Worm (Caenorhabditis elegans) whole organism, young adult: ENCODE results near the gene C47D12.4.

Experiments
- B0019.2 ChIP-seq: fragments of 200-800 bp; sonication (Bioruptor generic); conservative IDR thresholded peaks from 2 replicates; pipeline ENCODE4 v1.3.6; 2022; ENCODE audit warnings: missing genetic modification reagents, missing genetic modification characterization, missing compliant biosample characterization
- B0035.1 ChIP-seq: sonication (generic microtip); optimal IDR thresholded peaks from 2 replicates; lab custom pipeline; 2016; ENCODE audit warnings: missing genetic modification characterization, mild to moderate bottlenecking, missing compliant biosample characterization, missing genotype, missing genetic modification reagents
- B0261.1 ChIP-seq: sonication (generic microtip); optimal IDR thresholded peaks from 2 replicates; lab custom pipeline; 2016; ENCODE audit warnings: mild to moderate bottlenecking, missing genetic modification characterization, moderate library complexity, missing compliant biosample characterization
- F22D6.2 ChIP-seq: sonication (generic microtip); optimal IDR thresholded peaks from 2 replicates; lab custom pipeline; 2016; ENCODE audit warnings: mild to moderate bottlenecking, missing genetic modification characterization, missing compliant biosample characterization
- F49E8.2 ChIP-seq: sonication (generic microtip); optimal IDR thresholded peaks from 3 replicates; lab custom pipeline; 2017; ENCODE audit warnings: missing genetic modification characterization, mild to moderate bottlenecking, missing compliant biosample characterization, antibody characterized with exemption, moderate library complexity; ENCODE audit not compliant: insufficient read depth
- F55B11.4 ChIP-seq: sonication (generic microtip); optimal IDR thresholded peaks from 2 replicates; lab custom pipeline; 2016; ENCODE audit warnings: missing compliant biosample characterization, missing genetic modification characterization, borderline replicate concordance; ENCODE audit not compliant: insufficient read depth
- T07F8.4 ChIP-seq: sonication (generic microtip); optimal IDR thresholded peaks from 2 replicates; lab custom pipeline; 2016; ENCODE audit warnings: mild to moderate bottlenecking, missing genetic modification characterization, moderate library complexity, missing compliant biosample characterization
- Y95B8A.8 ChIP-seq: fragments of 200-800 bp; sonication (Bioruptor generic); IDR thresholded peaks from 2 replicates; pipeline ENCODE4 v1.3.6; 2022; ENCODE audit warnings: missing genetic modification reagents, missing genetic modification characterization, missing compliant biosample characterization
- ZK185.1 ChIP-seq: sonication (generic microtip); optimal IDR thresholded peaks from 2 replicates; lab custom pipeline; 2016; ENCODE audit warnings: mild to moderate bottlenecking, missing genetic modification characterization, missing compliant biosample characterization; ENCODE audit not compliant: poor library complexity, severe bottlenecking
- attf-3 ChIP-seq: fragments of 200-800 bp; sonication (Bioruptor generic); conservative IDR thresholded peaks from 2 replicates; pipeline ENCODE4 v1.3.6; 2022; ENCODE audit warnings: missing genetic modification reagents, missing genetic modification characterization, missing compliant biosample characterization
- attf-5 ChIP-seq: fragments of 200-800 bp; sonication (Bioruptor generic); optimal IDR thresholded peaks from 2 replicates; lab custom pipeline; 2018; ENCODE audit warnings: mild to moderate bottlenecking, missing genetic modification characterization, missing compliant biosample characterization
- bed-2 ChIP-seq: fragments of 200-800 bp; sonication (Bioruptor generic); IDR thresholded peaks from 2 replicates; pipeline ENCODE4 v1.3.6; 2022; ENCODE audit warnings: missing genetic modification reagents, missing genetic modification characterization, missing compliant biosample characterization
- cebp-2 ChIP-seq: fragments of 200-800 bp; sonication (Bioruptor generic); IDR thresholded peaks from 2 replicates; pipeline ENCODE4 v1.3.6; 2022; ENCODE audit warnings: missing genetic modification characterization, missing compliant biosample characterization
- chd-7 ChIP-seq: sonication (generic microtip); optimal IDR thresholded peaks from 2 replicates; lab custom pipeline; 2016; ENCODE audit warnings: mild to moderate bottlenecking, missing genetic modification characterization, moderate library complexity, missing compliant biosample characterization
- dox-1 ChIP-seq: fragments of 200-800 bp; sonication (Bioruptor generic); IDR thresholded peaks from 2 replicates; pipeline ENCODE4 v1.3.6; 2022; ENCODE audit warnings: missing genetic modification reagents, missing genetic modification characterization, missing compliant biosample characterization
- dpff-1 ChIP-seq: sonication (generic microtip); optimal IDR thresholded peaks from 2 replicates; lab custom pipeline; 2017; ENCODE audit warnings: mild to moderate bottlenecking, missing genetic modification characterization, missing compliant biosample characterization
- egl-18 ChIP-seq: fragments of 200-800 bp; sonication (Bioruptor generic); IDR thresholded peaks from 2 replicates; pipeline ENCODE4 v1.3.6; 2022; ENCODE audit warnings: missing genetic modification reagents, missing genetic modification characterization, missing compliant biosample characterization
- egrh-3 ChIP-seq: fragments of 200-800 bp; sonication (Bioruptor generic); IDR thresholded peaks from 2 replicates; pipeline ENCODE4 v1.3.6; 2022; ENCODE audit warnings: missing genetic modification reagents, missing genetic modification characterization, missing compliant biosample characterization
- ets-4 ChIP-seq: fragments of 200-800 bp; sonication (Bioruptor generic); optimal IDR thresholded peaks from 2 replicates; lab custom pipeline; 2018; ENCODE audit warnings: mild to moderate bottlenecking, missing genetic modification characterization, missing compliant biosample characterization
- hlh-26 ChIP-seq: fragments of 200-800 bp; sonication (Bioruptor generic); conservative IDR thresholded peaks from 2 replicates; pipeline ENCODE4 v1.3.6; 2022; ENCODE audit warnings: missing genetic modification reagents, missing genetic modification characterization, missing compliant biosample characterization
- hmg-1.2 ChIP-seq: fragments of 200-800 bp; sonication (Bioruptor generic); IDR thresholded peaks from 2 replicates; pipeline ENCODE4 v1.3.6; 2022; ENCODE audit warnings: missing genetic modification reagents, missing genetic modification characterization, missing compliant biosample characterization
- hsf-1 ChIP-seq: fragments of 200-800 bp; sonication (Bioruptor generic); IDR thresholded peaks from 2 replicates; pipeline ENCODE4 v1.3.6; 2022; ENCODE audit warnings: missing genetic modification reagents, missing genetic modification characterization, missing compliant biosample characterization
- let-526 ChIP-seq: fragments of 200-800 bp; sonication (Bioruptor generic); IDR thresholded peaks from 2 replicates; pipeline ENCODE4 v1.3.6; 2022; ENCODE audit warnings: missing genetic modification reagents, missing genetic modification characterization, missing compliant biosample characterization
- let-607 ChIP-seq, 2 experiments: fragments of 200-800 bp in 1 of 2; sonication (Bioruptor generic) in 1 of 2; sonication (generic microtip) in 1 of 2; optimal IDR thresholded peaks; 2 replicates each; lab custom pipeline; 2016 to 2018; ENCODE audit warnings: mild to moderate bottlenecking in 2 of 2, missing compliant biosample characterization in 2 of 2, missing genetic modification characterization in 2 of 2, moderate library complexity in 2 of 2, missing genotype in 1 of 2
- lin-26 ChIP-seq: fragments of 200-800 bp; sonication (Bioruptor generic); IDR thresholded peaks from 2 replicates; pipeline ENCODE4 v1.3.6; 2022; ENCODE audit warnings: missing genetic modification reagents, missing genetic modification characterization, missing compliant biosample characterization
- lin-40 ChIP-seq: sonication (generic microtip); optimal IDR thresholded peaks from 2 replicates; lab custom pipeline; 2016; ENCODE audit warnings: missing genetic modification characterization, mild to moderate bottlenecking, missing compliant biosample characterization, missing genotype, missing genetic modification reagents
- lin-54 ChIP-seq: fragments of 200-800 bp; sonication (Bioruptor generic); optimal IDR thresholded peaks from 2 replicates; lab custom pipeline; 2018; ENCODE audit warnings: mild to moderate bottlenecking, missing genetic modification characterization, missing compliant biosample characterization
- lir-1 ChIP-seq: fragments of 200-800 bp; sonication (Bioruptor generic); conservative IDR thresholded peaks from 2 replicates; pipeline ENCODE4 v1.3.6; 2022; ENCODE audit warnings: missing genetic modification reagents, missing genetic modification characterization, missing compliant biosample characterization
- lsl-1 ChIP-seq: fragments of 200-800 bp; sonication (Bioruptor generic); optimal IDR thresholded peaks from 2 replicates; lab custom pipeline; 2018; ENCODE audit warnings: mild to moderate bottlenecking, missing genetic modification characterization, moderate library complexity, missing compliant biosample characterization
- madf-3 ChIP-seq: fragments of 200-800 bp; sonication (Bioruptor generic); IDR thresholded peaks from 2 replicates; pipeline ENCODE4 v1.3.6; 2022; ENCODE audit warnings: missing genetic modification reagents, missing genetic modification characterization, missing compliant biosample characterization
- mcd-1 ChIP-seq: fragments of 200-800 bp; sonication (Bioruptor generic); IDR thresholded peaks from 2 replicates; pipeline ENCODE4 v1.3.6; 2022; ENCODE audit warnings: missing genetic modification reagents, missing genetic modification characterization, missing compliant biosample characterization
- nfyb-1 ChIP-seq: fragments of 200-800 bp; sonication (Bioruptor generic); IDR thresholded peaks from 2 replicates; pipeline ENCODE4 v1.3.6; 2022; ENCODE audit warnings: missing genetic modification reagents, missing genetic modification characterization, missing compliant biosample characterization
- nhr-179 ChIP-seq: sonication (generic microtip); optimal IDR thresholded peaks from 2 replicates; lab custom pipeline; 2016; ENCODE audit warnings: mild to moderate bottlenecking, missing genetic modification characterization, missing compliant biosample characterization
- nhr-27 ChIP-seq: fragments of 200-800 bp; sonication (Bioruptor generic); optimal IDR thresholded peaks from 2 replicates; lab custom pipeline; 2018; ENCODE audit warnings: mild to moderate bottlenecking, missing genetic modification characterization, moderate library complexity, missing compliant biosample characterization
- pbrm-1 ChIP-seq: fragments of 200-800 bp; sonication (Bioruptor generic); IDR thresholded peaks from 2 replicates; pipeline ENCODE4 v1.3.6; 2022; ENCODE audit warnings: missing genetic modification reagents, missing genetic modification characterization, missing compliant biosample characterization
- pha-4 ChIP-seq: fragments of 150-350 bp; sonication (generic microtip); optimal IDR thresholded peaks from 2 replicates; lab custom pipeline; 2014; ENCODE audit warnings: missing biosample characterization, missing genetic modification reagents, missing genetic modification characterization
- rcor-1 ChIP-seq: fragments of 200-800 bp; sonication (Bioruptor generic); IDR thresholded peaks from 2 replicates; pipeline ENCODE4 v1.3.6; 2022; ENCODE audit warnings: missing genetic modification reagents, missing genetic modification characterization, missing compliant biosample characterization
- rpc-1 ChIP-seq, 2 experiments: fragments of 150-350 bp in 1 of 2; sonication (generic microtip) in 1 of 2; optimal IDR thresholded peaks; 2 replicates each; lab custom pipeline; 2014 to 2018; ENCODE audit warnings: missing biosample characterization in 1 of 2, missing genetic modification characterization in 1 of 2, missing genetic modification reagents in 1 of 2, missing genotype in 1 of 2
- sea-2 ChIP-seq: fragments of 200-800 bp; sonication (Bioruptor generic); IDR thresholded peaks from 2 replicates; pipeline ENCODE4 v1.3.6; 2022; ENCODE audit warnings: missing genetic modification characterization, missing compliant biosample characterization
- snpc-3.4 ChIP-seq: sonication (generic microtip); optimal IDR thresholded peaks from 2 replicates; lab custom pipeline; 2017; ENCODE audit warnings: missing genetic modification characterization, mild to moderate bottlenecking, missing compliant biosample characterization, antibody characterized with exemption, moderate library complexity, missing genotype, missing genetic modification reagents
- tbp1 ChIP-seq: fragments of 200-800 bp; sonication (Bioruptor generic); optimal IDR thresholded peaks from 2 replicates; lab custom pipeline; 2018; ENCODE audit warnings: mild to moderate bottlenecking, missing genetic modification characterization, missing compliant biosample characterization
- tbx-9 ChIP-seq: sonication (generic microtip); optimal IDR thresholded peaks from 2 replicates; lab custom pipeline; 2016; ENCODE audit warnings: borderline replicate concordance, missing genetic modification characterization, inconsistent platforms, missing compliant biosample characterization
- tlf-1 ChIP-seq: fragments of 200-800 bp; sonication (Bioruptor generic); optimal IDR thresholded peaks from 2 replicates; lab custom pipeline; 2018; ENCODE audit warnings: mild to moderate bottlenecking, missing genetic modification characterization, missing compliant biosample characterization
- xnd-1 ChIP-seq: sonication (generic microtip); optimal IDR thresholded peaks from 2 replicates; lab custom pipeline; 2016; ENCODE audit warnings: missing genotype, missing genetic modification reagents, missing genetic modification characterization, missing compliant biosample characterization
- ztf-18 ChIP-seq: sonication (generic microtip); optimal IDR thresholded peaks from 2 replicates; lab custom pipeline; 2016; ENCODE audit warnings: missing genotype, mild to moderate bottlenecking, missing genetic modification characterization, missing compliant biosample characterization
- ztf-25 ChIP-seq: fragments of 200-800 bp; sonication (Bioruptor generic); IDR thresholded peaks from 2 replicates; pipeline ENCODE4 v1.3.6; 2022; ENCODE audit warnings: missing genetic modification reagents, missing genetic modification characterization, missing compliant biosample characterization
- ztf-26 ChIP-seq: sonication (generic microtip); optimal IDR thresholded peaks from 2 replicates; lab custom pipeline; 2017; ENCODE audit warnings: missing genetic modification characterization, missing compliant biosample characterization

The C47D12.4 gene

DNA sequence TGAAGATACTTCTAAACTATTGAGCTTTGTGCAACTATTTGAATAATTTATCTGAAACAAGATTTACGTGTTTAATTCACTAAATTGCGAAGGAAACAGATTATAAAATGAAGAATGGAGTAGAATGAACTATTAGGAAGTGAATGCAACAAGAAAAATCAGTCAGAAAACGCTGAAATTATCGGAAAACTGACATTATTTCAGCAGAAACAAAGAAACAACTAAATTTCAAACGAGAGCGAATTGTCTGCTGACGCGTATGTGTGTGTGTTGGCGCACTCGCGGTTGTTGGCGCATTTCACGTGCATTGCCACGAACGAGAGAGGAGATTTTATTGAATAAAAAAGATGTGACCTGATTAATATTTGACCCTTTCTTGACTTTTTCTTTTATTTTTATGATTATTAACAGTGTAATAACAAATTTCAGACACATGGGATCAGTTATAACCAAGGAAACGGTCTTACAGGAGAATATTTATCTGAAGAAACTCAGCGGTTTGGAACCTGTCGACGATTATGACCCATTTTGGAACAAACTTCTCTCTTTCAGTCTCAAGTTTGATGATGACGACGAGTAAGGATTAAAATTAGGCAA, 5.6 kb upstream of the C47D12.4 start, which contains the start of the genes trr-1 and C47D12.2:
TSS of gene trr-1 (minus strand) at position 51 of the 597 bp plus-strand sequence.
TSS of gene C47D12.2 (plus strand) at position 430 of the 597 bp plus-strand sequence.
- peak; percentile 35 for TF ChIP-seq tbp1 (GFP tag; lab: Kevin White, UChicago)
- no peak for TF ChIP-seq F49E8.2 (tag; lab: Kevin White, UChicago)
- no peak for TF ChIP-seq ets-4 (GFP tag; lab: Kevin White, UChicago)
- TF ChIP-seq tbx-9 (tag; lab: Kevin White, UChicago): no peak
- no peak for TF ChIP-seq hsf-1 (GFP tag; lab: Robert Waterston, UW)
- TF ChIP-seq attf-5 (GFP tag; lab: Kevin White, UChicago): peak; percentile 84
- no peak for TF ChIP-seq pha-4 (tag; lab: Kevin White, UChicago)
- no peak for TF ChIP-seq lir-1 (GFP tag; lab: Robert Waterston, UW)
- no peak for TF ChIP-seq ztf-26 (tag; lab: Kevin White, UChicago)
- no peak for TF ChIP-seq Y95B8A.8 (GFP tag; lab: Robert Waterston, UW)
- peak; percentile 56; the same call in 1 of the 2 replicates for TF ChIP-seq attf-3 (GFP tag; lab: Robert Waterston, UW)
- TF ChIP-seq B0261.1 (tag; lab: Kevin White, UChicago): no peak
- TF ChIP-seq B0035.1 (tag; lab: Kevin White, UChicago): no peak
- TF ChIP-seq chd-7: no peak
- no peak for TF ChIP-seq madf-3 (GFP tag; lab: Robert Waterston, UW)
- TF ChIP-seq pbrm-1 (GFP tag; lab: Robert Waterston, UW): 0 out of 2 replicates have a peak, but pooled peaks have one; percentile 51
- TF ChIP-seq lin-26 (GFP tag; lab: Robert Waterston, UW): no peak
- TF ChIP-seq ztf-25: no peak
- peak; percentile 32; the same call in 1 of the 2 replicates for TF ChIP-seq rcor-1 (GFP tag; lab: Robert Waterston, UW)
- TF ChIP-seq B0019.2 (GFP tag; lab: Robert Waterston, UW): no peak
- no peak for TF ChIP-seq nfyb-1 (GFP tag; lab: Robert Waterston, UW)
- TF ChIP-seq egrh-3 (GFP tag; lab: Robert Waterston, UW): no peak
- TF ChIP-seq tlf-1 (GFP tag; lab: Kevin White, UChicago): peak; percentile 32
- no peak for TF ChIP-seq bed-2 (GFP tag; lab: Robert Waterston, UW)
- TF ChIP-seq lin-40 (tag; lab: Kevin White, UChicago): no peak
- peak; percentile 68 for TF ChIP-seq lsl-1 (GFP tag; lab: Kevin White, UChicago)
- no peak for TF ChIP-seq F22D6.2 (tag; lab: Kevin White, UChicago)
- no peak for TF ChIP-seq F55B11.4 (tag; lab: Kevin White, UChicago)
- no peak for TF ChIP-seq let-607 (tag; optimal IDR thresholded peaks at IDR 0.05; lab: Kevin White, UChicago)
- TF ChIP-seq T07F8.4 (tag; lab: Kevin White, UChicago): no peak
- TF ChIP-seq cebp-2 (GFP tag; lab: Robert Waterston, UW): no peak
- TF ChIP-seq nhr-179 (tag; lab: Kevin White, UChicago): no peak
- TF ChIP-seq lin-54 (GFP tag; lab: Kevin White, UChicago): peak; percentile 83
- no peak for TF ChIP-seq sea-2
- TF ChIP-seq xnd-1 (tag; lab: Kevin White, UChicago): peak; percentile 18
- peak; percentile 36; the same call in 1 of the 2 replicates for TF ChIP-seq hmg-1.2 (GFP tag; lab: Robert Waterston, UW)
- TF ChIP-seq snpc-3.4: peak; percentile 5
- TF ChIP-seq hlh-26: no peak
- TF ChIP-seq dpff-1: no peak
- no peak for TF ChIP-seq let-526 (GFP tag; lab: Robert Waterston, UW)
- peak; percentile 82 for TF ChIP-seq dox-1 (GFP tag; lab: Robert Waterston, UW)
- TF ChIP-seq rpc-1 (optimal IDR thresholded peaks at IDR 0.05; lab: Kevin White, UChicago): no peak
- no peak for TF ChIP-seq rpc-1 (tag; optimal IDR thresholded peaks at IDR 0.05; lab: Kevin White, UChicago)
- TF ChIP-seq ZK185.1: peak; percentile 60
- no peak for TF ChIP-seq egl-18 (GFP tag; lab: Robert Waterston, UW)
- no peak for TF ChIP-seq nhr-27 (tag; lab: Kevin White, UChicago)
- peak; percentile 70 for TF ChIP-seq mcd-1 (GFP tag; lab: Robert Waterston, UW)
- TF ChIP-seq ztf-18 (tag; lab: Kevin White, UChicago): peak; percentile 95
